Worm (Caenorhabditis elegans) whole organism, mixed stage, embryonic: ENCODE data around the gene srx-118.

Experiments used
- ceh-39 ChIP-seq: fragments of 150-350 bp; optimal IDR thresholded peaks from 2 replicates; lab custom pipeline; 2014; ENCODE audit warnings: missing biosample characterization, missing genetic modification characterization
- lin-13 ChIP-seq: fragments of 150-350 bp; optimal IDR thresholded peaks from 2 replicates; lab custom pipeline; 2014; ENCODE audit warnings: missing biosample characterization, missing genetic modification characterization
- unc-39 ChIP-seq: fragments of 150-350 bp; optimal IDR thresholded peaks from 2 replicates; lab custom pipeline; 2014; ENCODE audit warnings: missing biosample characterization, missing genetic modification characterization

- no peak for TF ChIP-seq lin-13 (tag; lab: Kevin White, UChicago)
- no peak for TF ChIP-seq ceh-39 (tag; lab: Kevin White, UChicago)
- no peak for TF ChIP-seq unc-39 (tag; lab: Kevin White, UChicago)
Measured at ce11 chrII:12527947-12528346, 2.3 kb downstream of the srx-118 start, which contains the start of gene srx-119.
